Worm (Caenorhabditis elegans) whole organism, young adult: ENCODE measurements around the gene dgk-2.

ENCODE experiments used
- D2030.7 ChIP-seq: fragments of 200-800 bp; sonication (Bioruptor generic); IDR thresholded peaks from 2 replicates; pipeline ENCODE4 v1.3.6; 2022; ENCODE audit warnings: missing genetic modification reagents, missing genetic modification characterization, missing compliant biosample characterization
- F37B4.10 ChIP-seq: fragments of 200-800 bp; sonication (Bioruptor generic); IDR thresholded peaks from 2 replicates; pipeline ENCODE4 v1.3.6; 2022; ENCODE audit warnings: missing genetic modification characterization, missing compliant biosample characterization
- F49E8.2 ChIP-seq: sonication (generic microtip); optimal IDR thresholded peaks from 3 replicates; lab custom pipeline; 2017; ENCODE audit warnings: missing genetic modification characterization, mild to moderate bottlenecking, missing compliant biosample characterization, antibody characterized with exemption, moderate library complexity; ENCODE audit not compliant: insufficient read depth
- F52B5.7 ChIP-seq: sonication (generic microtip); optimal IDR thresholded peaks from 2 replicates; lab custom pipeline; 2016; ENCODE audit warnings: mild to moderate bottlenecking, missing genetic modification characterization, missing compliant biosample characterization
- K11D2.4 ChIP-seq: fragments of 200-800 bp; sonication (Bioruptor generic); IDR thresholded peaks from 2 replicates; pipeline ENCODE4 v1.3.6; 2022; ENCODE audit warnings: missing genetic modification reagents, missing genetic modification characterization, missing compliant biosample characterization
- T07F8.4 ChIP-seq: sonication (generic microtip); optimal IDR thresholded peaks from 2 replicates; lab custom pipeline; 2016; ENCODE audit warnings: mild to moderate bottlenecking, missing genetic modification characterization, moderate library complexity, missing compliant biosample characterization
- Y53F4B.3 ChIP-seq: fragments of 200-800 bp; sonication (Bioruptor generic); IDR thresholded peaks from 2 replicates; pipeline ENCODE4 v1.3.6; 2022; ENCODE audit warnings: missing genetic modification reagents, missing genetic modification characterization, missing compliant biosample characterization
- Y53G8AR.9 ChIP-seq: fragments of 200-800 bp; sonication (Bioruptor generic); conservative IDR thresholded peaks from 2 replicates; pipeline ENCODE4 v1.3.6; 2022; ENCODE audit warnings: missing genetic modification reagents, missing genetic modification characterization, missing compliant biosample characterization
- Y56A3A.18 ChIP-seq: fragments of 200-800 bp; sonication (Bioruptor generic); IDR thresholded peaks from 2 replicates; pipeline ENCODE4 v1.3.6; 2022; ENCODE audit warnings: missing genetic modification reagents, missing genetic modification characterization, missing compliant biosample characterization
- Y95B8A.8 ChIP-seq: fragments of 200-800 bp; sonication (Bioruptor generic); IDR thresholded peaks from 2 replicates; pipeline ENCODE4 v1.3.6; 2022; ENCODE audit warnings: missing genetic modification reagents, missing genetic modification characterization, missing compliant biosample characterization
- ama-1 ChIP-seq, 3 experiments: fragments of 150-350 bp in 1 of 3; sonication (generic microtip) in 2 of 3; optimal IDR thresholded peaks; 2 replicates each; lab custom pipeline; 2014 to 2018; ENCODE audit warnings: missing biosample characterization in 2 of 3, missing genetic modification characterization in 2 of 3, missing genetic modification reagents in 2 of 3
- athp-1 ChIP-seq: sonication (generic microtip); optimal IDR thresholded peaks from 2 replicates; lab custom pipeline; 2017; ENCODE audit warnings: mild to moderate bottlenecking, missing genetic modification characterization, missing compliant biosample characterization
- attf-5 ChIP-seq: fragments of 200-800 bp; sonication (Bioruptor generic); optimal IDR thresholded peaks from 2 replicates; lab custom pipeline; 2018; ENCODE audit warnings: mild to moderate bottlenecking, missing genetic modification characterization, missing compliant biosample characterization
- bed-2 ChIP-seq: fragments of 200-800 bp; sonication (Bioruptor generic); IDR thresholded peaks from 2 replicates; pipeline ENCODE4 v1.3.6; 2022; ENCODE audit warnings: missing genetic modification reagents, missing genetic modification characterization, missing compliant biosample characterization
- cebp-1 ChIP-seq, 2 experiments: fragments of 200-800 bp in 1 of 2; sonication (Bioruptor generic) in 1 of 2; sonication (generic microtip) in 1 of 2; IDR thresholded peaks in 1 of 2; optimal IDR thresholded peaks in 1 of 2; 2 replicates each; pipeline versions ENCODE4 v1.3.6 to Lab custom; 2017 to 2022; ENCODE audit warnings: missing compliant biosample characterization in 2 of 2, missing genetic modification characterization in 2 of 2, mild to moderate bottlenecking in 1 of 2, missing genetic modification reagents in 1 of 2, moderate library complexity in 1 of 2
- cebp-2 ChIP-seq: fragments of 200-800 bp; sonication (Bioruptor generic); IDR thresholded peaks from 2 replicates; pipeline ENCODE4 v1.3.6; 2022; ENCODE audit warnings: missing genetic modification characterization, missing compliant biosample characterization
- ceh-27 ChIP-seq: fragments of 200-800 bp; sonication (Bioruptor generic); optimal IDR thresholded peaks from 2 replicates; lab custom pipeline; 2018; ENCODE audit warnings: mild to moderate bottlenecking, missing genetic modification characterization, moderate library complexity, missing compliant biosample characterization
- dpl-1 ChIP-seq: fragments of 150-350 bp; optimal IDR thresholded peaks from 2 replicates; lab custom pipeline; 2014; ENCODE audit warnings: missing biosample characterization, missing genetic modification reagents, missing genetic modification characterization
- him-1 ChIP-seq: sonication (generic microtip); optimal IDR thresholded peaks from 2 replicates; lab custom pipeline; 2016; ENCODE audit warnings: missing genotype, missing genetic modification reagents, missing genetic modification characterization, missing compliant biosample characterization
- hmg-1.2 ChIP-seq: fragments of 200-800 bp; sonication (Bioruptor generic); IDR thresholded peaks from 2 replicates; pipeline ENCODE4 v1.3.6; 2022; ENCODE audit warnings: missing genetic modification reagents, missing genetic modification characterization, missing compliant biosample characterization
- hsf-1 ChIP-seq: fragments of 200-800 bp; sonication (Bioruptor generic); IDR thresholded peaks from 2 replicates; pipeline ENCODE4 v1.3.6; 2022; ENCODE audit warnings: missing genetic modification reagents, missing genetic modification characterization, missing compliant biosample characterization
- lag-1 ChIP-seq: fragments of 200-800 bp; sonication (Bioruptor generic); IDR thresholded peaks from 2 replicates; pipeline ENCODE4 v1.3.6; 2022; ENCODE audit warnings: missing genetic modification reagents, missing genetic modification characterization, missing compliant biosample characterization
- lsy-27 ChIP-seq: sonication (generic microtip); optimal IDR thresholded peaks from 2 replicates; lab custom pipeline; 2017; ENCODE audit warnings: missing genetic modification characterization, mild to moderate bottlenecking, missing compliant biosample characterization, antibody characterized with exemption, missing genotype, borderline replicate concordance; ENCODE audit not compliant: insufficient read depth
- madf-3 ChIP-seq: fragments of 200-800 bp; sonication (Bioruptor generic); IDR thresholded peaks from 2 replicates; pipeline ENCODE4 v1.3.6; 2022; ENCODE audit warnings: missing genetic modification reagents, missing genetic modification characterization, missing compliant biosample characterization
- madf-6 ChIP-seq: fragments of 200-800 bp; sonication (Bioruptor generic); IDR thresholded peaks from 2 replicates; pipeline ENCODE4 v1.3.6; 2022; ENCODE audit warnings: missing genetic modification reagents, missing genetic modification characterization, missing compliant biosample characterization
- madf-8 ChIP-seq: fragments of 200-800 bp; sonication (Bioruptor generic); conservative IDR thresholded peaks from 2 replicates; pipeline ENCODE4 v1.3.6; 2022; ENCODE audit warnings: missing genetic modification reagents, missing genetic modification characterization, missing compliant biosample characterization
- mxl-1 ChIP-seq: sonication (generic microtip); optimal IDR thresholded peaks from 2 replicates; lab custom pipeline; 2016; ENCODE audit warnings: missing genetic modification characterization, missing compliant biosample characterization
- nfya-1 ChIP-seq: sonication (generic microtip); optimal IDR thresholded peaks from 2 replicates; lab custom pipeline; 2017; ENCODE audit warnings: antibody characterized with exemption, missing compliant biosample characterization, missing genetic modification characterization, borderline replicate concordance; ENCODE audit not compliant: insufficient read depth
- nfyb-1 ChIP-seq: fragments of 200-800 bp; sonication (Bioruptor generic); IDR thresholded peaks from 2 replicates; pipeline ENCODE4 v1.3.6; 2022; ENCODE audit warnings: missing genetic modification reagents, missing genetic modification characterization, missing compliant biosample characterization
- nhr-179 ChIP-seq: sonication (generic microtip); optimal IDR thresholded peaks from 2 replicates; lab custom pipeline; 2016; ENCODE audit warnings: mild to moderate bottlenecking, missing genetic modification characterization, missing compliant biosample characterization
- rcor-1 ChIP-seq: fragments of 200-800 bp; sonication (Bioruptor generic); IDR thresholded peaks from 2 replicates; pipeline ENCODE4 v1.3.6; 2022; ENCODE audit warnings: missing genetic modification reagents, missing genetic modification characterization, missing compliant biosample characterization
- rpc-1 ChIP-seq, 2 experiments: fragments of 150-350 bp in 1 of 2; sonication (generic microtip) in 1 of 2; optimal IDR thresholded peaks; 2 replicates each; lab custom pipeline; 2014 to 2018; ENCODE audit warnings: missing biosample characterization in 1 of 2, missing genetic modification characterization in 1 of 2, missing genetic modification reagents in 1 of 2, missing genotype in 1 of 2
- sea-2 ChIP-seq: fragments of 200-800 bp; sonication (Bioruptor generic); IDR thresholded peaks from 2 replicates; pipeline ENCODE4 v1.3.6; 2022; ENCODE audit warnings: missing genetic modification characterization, missing compliant biosample characterization
- snpc-1.3 ChIP-seq: sonication (generic microtip); optimal IDR thresholded peaks from 2 replicates; lab custom pipeline; 2017; ENCODE audit warnings: missing genetic modification characterization, mild to moderate bottlenecking, missing compliant biosample characterization, antibody characterized with exemption, moderate library complexity, missing genotype, missing genetic modification reagents; ENCODE audit not compliant: insufficient read depth
- tlf-1 ChIP-seq: fragments of 200-800 bp; sonication (Bioruptor generic); optimal IDR thresholded peaks from 2 replicates; lab custom pipeline; 2018; ENCODE audit warnings: mild to moderate bottlenecking, missing genetic modification characterization, missing compliant biosample characterization
- unc-62 ChIP-seq: fragments of 150-350 bp; optimal IDR thresholded peaks from 2 replicates; lab custom pipeline; 2014; ENCODE audit warnings: missing biosample characterization, missing genetic modification reagents, missing genetic modification characterization
- zfh-2 ChIP-seq: fragments of 200-800 bp; sonication (Bioruptor generic); conservative IDR thresholded peaks from 2 replicates; pipeline ENCODE4 v1.3.6; 2022; ENCODE audit warnings: missing genetic modification reagents, missing genetic modification characterization, missing compliant biosample characterization
- ztf-25 ChIP-seq: fragments of 200-800 bp; sonication (Bioruptor generic); IDR thresholded peaks from 2 replicates; pipeline ENCODE4 v1.3.6; 2022; ENCODE audit warnings: missing genetic modification reagents, missing genetic modification characterization, missing compliant biosample characterization

dgk-2 gene

ce11 chrX:4523887-4524350 lies 19.7 kb upstream of the dgk-2 start, which contains the start of gene pdi-2 (continued):
- TF ChIP-seq madf-8, result no peak
- TF ChIP-seq tlf-1 (GFP tag; lab: Kevin White, UChicago), result peak; percentile 25
- peak; percentile 99 for TF ChIP-seq zfh-2
- TF ChIP-seq hsf-1 (GFP tag; lab: Robert Waterston, UW), result no peak
- peak; percentile 86 for TF ChIP-seq ceh-27 (GFP tag; lab: Kevin White, UChicago)
- TF ChIP-seq mxl-1, result no peak
- TF ChIP-seq, all 124 proteins: peak for 37

- TF ChIP-seq him-1 (tag; lab: Kevin White, UChicago) (no peak), bed-2 (GFP tag; lab: Robert Waterston, UW) (no peak), hmg-1.2 (no peak), athp-1 (tag; lab: Kevin White, UChicago) (no peak), rcor-1 (GFP tag; lab: Robert Waterston, UW) (no peak), snpc-1.3 (tag; lab: Kevin White, UChicago) (no peak), D2030.7 (GFP tag; lab: Robert Waterston, UW) (no peak), Y56A3A.18 (GFP tag; lab: Robert Waterston, UW) (no peak), nfya-1 (no peak), F49E8.2 (tag; lab: Kevin White, UChicago) (no peak), sea-2 (GFP tag; lab: Robert Waterston, UW) (no peak), ztf-25 (no peak), F37B4.10 (no peak), unc-62 (GFP tag; lab: Kevin White, UChicago) (no peak), ama-1 (optimal IDR thresholded peaks at IDR 0.05; lab: Kevin White, UChicago) (no peak), ama-1 (GFP tag; optimal IDR thresholded peaks at IDR 0.05; lab: Kevin White, UChicago) (no peak)
Observed at ce11 chrX:4523315-4523714, 19.1 kb upstream of the dgk-2 start.

DNA sequence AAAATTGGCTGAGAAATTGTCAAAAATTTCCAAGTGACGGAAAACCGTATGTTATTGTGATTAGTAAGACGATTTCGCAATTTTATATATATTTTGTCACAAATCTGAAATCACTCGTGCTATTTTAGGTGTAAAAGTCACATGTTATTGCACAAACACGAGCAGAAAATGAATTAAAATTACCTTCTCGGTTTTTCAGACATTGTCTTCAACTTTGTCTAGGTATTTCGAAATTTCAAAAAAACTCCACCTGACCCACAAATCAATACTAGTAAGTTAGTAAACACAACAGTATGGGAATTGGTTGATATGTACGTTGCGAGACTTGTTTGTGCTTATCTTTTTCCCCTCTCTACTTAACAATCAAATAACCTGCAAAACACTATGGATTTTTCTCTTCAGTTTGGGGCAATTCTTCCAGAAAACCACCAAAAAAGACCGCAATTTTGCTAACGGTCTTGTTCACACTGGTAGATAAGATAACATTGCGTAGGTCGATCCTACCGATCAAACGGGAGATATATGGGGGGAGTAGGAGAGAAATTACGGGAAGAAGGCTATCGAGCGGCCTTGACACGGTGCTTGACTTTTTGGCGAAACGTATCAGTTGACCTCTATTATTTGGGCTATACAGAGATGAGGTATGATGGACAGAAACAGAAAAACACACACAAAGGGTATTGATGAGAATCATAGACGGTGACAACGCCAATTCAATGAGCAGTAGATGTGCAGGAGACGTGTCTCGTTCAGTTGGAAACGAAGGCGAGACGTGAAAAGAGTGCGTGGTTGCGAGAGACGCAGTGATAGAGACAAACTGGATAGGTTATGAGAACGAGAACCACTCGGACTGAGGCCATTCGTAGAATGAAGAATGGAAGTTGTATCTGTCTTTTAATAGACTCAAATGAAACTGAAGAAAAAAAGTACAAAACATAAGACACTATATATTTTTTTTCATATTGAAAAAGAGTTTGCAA lies 17.9 kb upstream of the dgk-2 start, which contains the start of gene C07A12.7:
Gene C07A12.7 (minus strand): TSS at position 308 of the 980 bp plus-strand sequence.
- TF ChIP-seq madf-6 (GFP tag; lab: Robert Waterston, UW) (0 out of 2 replicates have a peak, but pooled peaks have one; percentile 31), lsy-27 (tag; lab: Kevin White, UChicago) (no peak), F52B5.7 (no peak), D2030.7 (GFP tag; lab: Robert Waterston, UW) (no peak), hmg-1.2 (peak; percentile 83), nfyb-1 (GFP tag; lab: Robert Waterston, UW) (no peak), cebp-1 (GFP tag; IDR thresholded peaks at IDR 0.05; lab: Robert Waterston, UW) (peak; percentile 89), cebp-1 (tag; optimal IDR thresholded peaks at IDR 0.05; lab: Kevin White, UChicago) (peak; percentile 95)

ce11 chrX:4521166-4521565 lies 17.0 kb upstream of the dgk-2 start:
- no peak for TF ChIP-seq rpc-1 (optimal IDR thresholded peaks at IDR 0.05; lab: Kevin White, UChicago)
- TF ChIP-seq rpc-1 (tag; optimal IDR thresholded peaks at IDR 0.05; lab: Kevin White, UChicago), result no peak
- no peak for TF ChIP-seq T07F8.4 (tag; lab: Kevin White, UChicago)
- no peak for TF ChIP-seq Y95B8A.8 (GFP tag; lab: Robert Waterston, UW)
- no peak for TF ChIP-seq Y53G8AR.9 (GFP tag; lab: Robert Waterston, UW)
- TF ChIP-seq attf-5 (GFP tag; lab: Kevin White, UChicago), result no peak
- no peak for TF ChIP-seq K11D2.4 (GFP tag; lab: Robert Waterston, UW)
- no peak for TF ChIP-seq cebp-2
- no peak for TF ChIP-seq nhr-179 (tag; lab: Kevin White, UChicago)
- TF ChIP-seq dpl-1 (GFP tag; lab: Kevin White, UChicago), result no peak
- no peak for TF ChIP-seq madf-3 (GFP tag; lab: Robert Waterston, UW)
- TF ChIP-seq Y53F4B.3 (GFP tag; lab: Robert Waterston, UW), result no peak
- no peak for TF ChIP-seq zfh-2
- no peak for TF ChIP-seq hmg-1.2
- TF ChIP-seq hsf-1 (GFP tag; lab: Robert Waterston, UW), result no peak
- no peak for TF ChIP-seq lag-1 (GFP tag; lab: Robert Waterston, UW)
- TF ChIP-seq, all 124 proteins: peak for 0
